Worm (Caenorhabditis elegans) whole organism, L2 larva: ENCODE results near the gene T28A8.8.

Experiments
- alr-1 ChIP-seq: fragments of 150-350 bp; optimal IDR thresholded peaks from 2 replicates; lab custom pipeline; 2014; ENCODE audit warnings: missing biosample characterization, missing genetic modification characterization
- aly-2 ChIP-seq: fragments of 150-350 bp; optimal IDR thresholded peaks from 2 replicates; lab custom pipeline; 2014; ENCODE audit warnings: missing biosample characterization, missing genetic modification characterization
- ama-1 ChIP-seq: fragments of 150-350 bp; optimal IDR thresholded peaks from 2 replicates; lab custom pipeline; 2018; ENCODE audit warnings: inconsistent platforms
- gmeb-1 ChIP-seq: fragments of 150-350 bp; optimal IDR thresholded peaks from 2 replicates; lab custom pipeline; 2014; ENCODE audit warnings: missing biosample characterization, missing genetic modification characterization
- snpc-4 ChIP-seq: fragments of 150-350 bp; optimal IDR thresholded peaks from 2 replicates; lab custom pipeline; 2014; ENCODE audit warnings: missing biosample characterization, missing genetic modification characterization
- unc-55 ChIP-seq: fragments of 150-350 bp; sonication (generic microtip); optimal IDR thresholded peaks from 3 replicates; lab custom pipeline; 2014; ENCODE audit warnings: missing biosample characterization, missing genetic modification reagents, missing genetic modification characterization
- unc-62 ChIP-seq: fragments of 150-350 bp; optimal IDR thresholded peaks from 2 replicates; lab custom pipeline; 2014; ENCODE audit warnings: missing biosample characterization, missing genetic modification reagents, missing genetic modification characterization

DNA sequence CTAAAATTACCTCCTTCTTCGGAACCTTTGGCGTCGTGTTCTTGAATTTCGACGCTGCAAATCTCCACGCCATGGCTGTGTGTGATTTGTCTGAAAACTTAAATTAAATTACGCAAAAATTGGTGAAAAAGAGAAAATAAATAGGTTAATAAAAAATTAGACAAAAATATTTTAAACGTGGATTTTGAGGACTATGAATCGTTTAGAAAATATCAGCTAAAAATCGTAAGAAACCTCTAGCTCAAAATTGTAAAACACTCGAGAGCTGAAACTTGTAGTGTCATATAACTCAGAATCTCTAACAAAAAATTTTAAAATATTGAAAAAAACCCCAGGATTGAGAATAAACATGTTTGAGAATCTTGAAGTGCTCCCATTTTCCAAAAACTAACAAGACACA is 21.4 kb downstream of the T28A8.8 start, which contains the start of gene pod-1:
- TF ChIP-seq alr-1 (tag; lab: Kevin White, UChicago) = no peak
- no peak for TF ChIP-seq snpc-4 (tag; lab: Kevin White, UChicago)
- no peak for TF ChIP-seq gmeb-1 (tag; lab: Kevin White, UChicago)
- TF ChIP-seq unc-62 (GFP tag; lab: Kevin White, UChicago) = no peak
- no peak for TF ChIP-seq aly-2 (tag; lab: Kevin White, UChicago)
- no peak for TF ChIP-seq ama-1
- no peak for TF ChIP-seq unc-55 (GFP tag; lab: Kevin White, UChicago)
